Worm (Caenorhabditis elegans): ENCODE measurements around the gene R10D12.8.

DNA sequence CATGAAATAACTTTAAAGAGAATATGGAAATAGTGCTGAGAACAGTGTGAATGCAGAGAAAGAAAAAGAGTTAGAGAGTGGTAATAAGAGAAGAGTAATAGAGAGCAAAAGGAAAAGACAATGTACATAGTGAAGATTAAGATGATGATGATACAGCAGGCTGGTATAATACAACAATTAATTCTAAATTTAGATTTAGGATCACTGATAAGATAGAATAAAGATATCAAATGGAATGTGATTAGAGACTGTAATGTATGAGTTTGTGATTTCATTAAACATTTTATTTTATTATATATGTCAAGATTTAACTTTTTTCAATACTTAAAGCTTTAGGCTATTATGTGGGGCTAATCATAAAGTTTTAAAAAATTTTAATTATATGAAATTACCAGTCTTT, at the start of gene R10D12.8:
- TF ChIP-seq sdc-2 (tag; optimal IDR thresholded peaks at IDR 0.05) (no peak), F13H6.1 (tag; optimal IDR thresholded peaks at IDR 0.05) (no peak), odd-2 (tag; optimal IDR thresholded peaks at IDR 0.05) (no peak), Y22D7AL.16 (tag; optimal IDR thresholded peaks at IDR 0.05) (no peak), pha-4 (tag; optimal IDR thresholded peaks at IDR 0.05) (no peak), rnt-1 (tag; optimal IDR thresholded peaks at IDR 0.05) (no peak), hlh-6 (tag; optimal IDR thresholded peaks at IDR 0.05) (no peak), ceh-2 (tag; optimal IDR thresholded peaks at IDR 0.05) (no peak)
